Worm (Caenorhabditis elegans) whole organism, early embryonic: ENCODE measurements around the gene pqn-32.

ENCODE experiments used
- B0310.2 ChIP-seq: sonication (generic microtip); optimal IDR thresholded peaks from 2 replicates; lab custom pipeline; 2016; ENCODE audit warnings: mild to moderate bottlenecking, missing genetic modification characterization, missing compliant biosample characterization
- F13C5.2 ChIP-seq: sonication (generic microtip); optimal IDR thresholded peaks from 2 replicates; lab custom pipeline; 2017; ENCODE audit warnings: mild to moderate bottlenecking, missing genetic modification characterization, inconsistent platforms, missing compliant biosample characterization
- aly-1 ChIP-seq: sonication (generic microtip); optimal IDR thresholded peaks from 2 replicates; lab custom pipeline; 2016; ENCODE audit warnings: missing genetic modification characterization, missing compliant biosample characterization
- ama-1 ChIP-seq: fragments of 150-350 bp; optimal IDR thresholded peaks from 2 replicates; lab custom pipeline; 2014
- ceh-36 ChIP-seq: sonication (generic microtip); optimal IDR thresholded peaks from 2 replicates; lab custom pipeline; 2016; ENCODE audit warnings: missing genetic modification characterization, inconsistent platforms, missing compliant biosample characterization
- ets-7 ChIP-seq: sonication (generic microtip); optimal IDR thresholded peaks from 2 replicates; lab custom pipeline; 2016; ENCODE audit warnings: missing genotype, missing genetic modification characterization, missing compliant biosample characterization
- hmg-4 ChIP-seq: fragments of 200-800 bp; sonication (Bioruptor generic); optimal IDR thresholded peaks from 2 replicates; lab custom pipeline; 2018; ENCODE audit warnings: mild to moderate bottlenecking, missing genetic modification characterization, missing compliant biosample characterization
- hnd-1 ChIP-seq: sonication (generic microtip); optimal IDR thresholded peaks from 2 replicates; lab custom pipeline; 2016; ENCODE audit warnings: missing genetic modification characterization, missing compliant biosample characterization
- scrt-1 ChIP-seq: fragments of 200-800 bp; sonication (Bioruptor generic); IDR thresholded peaks from 2 replicates; pipeline ENCODE4 v1.3.6; 2022; ENCODE audit warnings: missing genetic modification characterization, missing compliant biosample characterization
- tbx-37 ChIP-seq: fragments of 200-800 bp; sonication (Bioruptor generic); conservative IDR thresholded peaks from 2 replicates; pipeline ENCODE4 v1.3.6; 2022; ENCODE audit warnings: missing genetic modification reagents, missing genetic modification characterization, missing compliant biosample characterization

ce11 chrII:13077746-13078145 lies 30.1 kb upstream of the pqn-32 start:
- TF ChIP-seq tbx-37 (GFP tag; lab: Robert Waterston, UW) (no peak), ceh-36 (no peak), hnd-1 (no peak), ama-1 (lab: Kevin White, UChicago) (no peak), aly-1 (tag; lab: Kevin White, UChicago) (no peak), ets-7 (tag; lab: Kevin White, UChicago) (no peak), F13C5.2 (tag; lab: Kevin White, UChicago) (no peak), scrt-1 (no peak), hmg-4 (GFP tag; lab: Kevin White, UChicago) (no peak), B0310.2 (tag; lab: Kevin White, UChicago) (no peak)
